Fruit fly (Drosophila melanogaster): ENCODE results near the gene CG14968.

Gene CG14968

DNA sequence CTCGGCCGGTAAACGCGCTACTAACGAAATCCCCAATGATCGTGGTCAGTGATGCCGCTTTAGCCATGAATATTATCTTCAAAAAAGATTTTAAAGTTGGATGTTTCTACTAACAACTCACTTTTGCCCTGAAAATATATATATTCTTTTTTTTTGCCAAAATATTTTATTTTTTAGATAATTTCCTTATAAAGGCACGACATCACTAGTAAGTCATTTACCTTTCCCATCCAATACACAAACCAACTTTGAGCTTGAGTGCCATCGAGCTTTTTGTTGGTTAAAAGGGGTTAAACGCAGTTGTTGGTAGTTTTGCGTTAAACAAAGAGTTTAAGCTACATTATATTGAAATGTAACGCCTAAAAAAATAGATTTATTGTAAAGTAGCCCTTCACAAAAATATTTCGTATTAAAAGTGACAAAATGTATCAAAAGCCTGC, at the start of gene CG14968:
CG14968 (minus strand) TSS at position 26 of the 440 bp plus-strand sequence.
- TF ChIP-seq CG12391 (tag; optimal IDR thresholded peaks at IDR 0.05): peak; percentile 96
- TF ChIP-seq CG14667 (GFP tag; IDR thresholded peaks at IDR 0.05): peak; percentile 90
- TF ChIP-seq CG5245 (GFP tag; optimal IDR thresholded peaks at IDR 0.05): peak; percentile 80
- TF ChIP-seq disco-r (GFP tag; optimal IDR thresholded peaks at IDR 0.05): peak; percentile 24
- TF ChIP-seq eve (GFP tag; optimal IDR thresholded peaks at IDR 0.05): peak in 1 of 2 experiments; percentile 86
- TF ChIP-seq CG2712 (tag; optimal IDR thresholded peaks at IDR 0.05): peak; percentile 87
- TF ChIP-seq lbe (GFP tag; optimal IDR thresholded peaks at IDR 0.05): peak; percentile 96
- TF ChIP-seq jumu (GFP tag; optimal IDR thresholded peaks at IDR 0.05): peak; percentile 66
- TF ChIP-seq CG8388 (GFP tag; optimal IDR thresholded peaks at IDR 0.05): peak; percentile 85
- peak; percentile 62; the same call in 1 of the 3 replicates for TF ChIP-seq z (GFP tag; IDR thresholded peaks at IDR 0.05)
- TF ChIP-seq CG3726 (GFP tag; IDR thresholded peaks at IDR 0.05): peak; percentile 87
- no peak for TF ChIP-seq Dll (GFP tag; IDR thresholded peaks at IDR 0.05; ENCODE audit: partially characterized antibody)
- peak; percentile 91 for TF ChIP-seq CG17829 (tag; optimal IDR thresholded peaks at IDR 0.05)
- peak; percentile 81 for TF ChIP-seq Nf-YB (GFP tag; optimal IDR thresholded peaks at IDR 0.05)
- peak; percentile 87 for TF ChIP-seq dimm (GFP tag; IDR thresholded peaks at IDR 0.05)
- peak; percentile 92 for TF ChIP-seq Nf-YA (GFP tag; IDR thresholded peaks at IDR 0.05)
- peak; percentile 86 for TF ChIP-seq salm (tag; optimal IDR thresholded peaks at IDR 0.05)
- TF ChIP-seq E2f1 (GFP tag; IDR thresholded peaks at IDR 0.05): peak; percentile 95
- peak; percentile 93 for TF ChIP-seq H15 (GFP tag; IDR thresholded peaks at IDR 0.05)
- peak; percentile 78 for TF ChIP-seq twi (tag; optimal IDR thresholded peaks at IDR 0.05)
- peak; percentile 76 for TF ChIP-seq CG17912 (GFP tag; optimal IDR thresholded peaks at IDR 0.05)
- TF ChIP-seq CG9215 (GFP tag; IDR thresholded peaks at IDR 0.05): peak; percentile 84
- TF ChIP-seq CG1603 (tag; optimal IDR thresholded peaks at IDR 0.05): peak; percentile 36
- TF ChIP-seq Dip2 (GFP tag; IDR thresholded peaks at IDR 0.05): no peak
- TF ChIP-seq fd102C (GFP tag; optimal IDR thresholded peaks at IDR 0.05): no peak
- peak; percentile 57 for TF ChIP-seq Atf-2 (GFP tag; optimal IDR thresholded peaks at IDR 0.05)
- TF ChIP-seq pzg (GFP tag; optimal IDR thresholded peaks at IDR 0.05): no peak
- TF ChIP-seq CG10565 (GFP tag; optimal IDR thresholded peaks at IDR 0.05): peak; percentile 62
- TF ChIP-seq NfI (GFP tag; optimal IDR thresholded peaks at IDR 0.05): peak; percentile 94
- TF ChIP-seq Ets97D (GFP tag; optimal IDR thresholded peaks at IDR 0.05): peak; percentile 29
- TF ChIP-seq CG3281 (GFP tag; optimal IDR thresholded peaks at IDR 0.05): peak; percentile 94
- peak; percentile 87 for TF ChIP-seq CG17612 (GFP tag; IDR thresholded peaks at IDR 0.05)
- TF ChIP-seq nau (GFP tag; optimal IDR thresholded peaks at IDR 0.05): peak; percentile 85
- peak; percentile 76 for TF ChIP-seq sd (tag; optimal IDR thresholded peaks at IDR 0.05)
- peak; percentile 63 for TF ChIP-seq Side (GFP tag; optimal IDR thresholded peaks at IDR 0.05)
- peak; percentile 94 for TF ChIP-seq CG7372 (GFP tag; IDR thresholded peaks at IDR 0.05)
- TF ChIP-seq Sin3A (optimal IDR thresholded peaks at IDR 0.05): no peak
- TF ChIP-seq amos (GFP tag; IDR thresholded peaks at IDR 0.05; ENCODE audit: partially characterized antibody): no peak
- TF ChIP-seq CG30431 (GFP tag; optimal IDR thresholded peaks at IDR 0.05): peak; percentile 74
- peak; percentile 74 for TF ChIP-seq Doc2 (GFP tag; IDR thresholded peaks at IDR 0.05)
- TF ChIP-seq kni (GFP tag; optimal IDR thresholded peaks at IDR 0.05): peak; percentile 30
- TF ChIP-seq NC2β (GFP tag; optimal IDR thresholded peaks at IDR 0.05): no peak
- peak; percentile 92 for TF ChIP-seq wdn (GFP tag; IDR thresholded peaks at IDR 0.05)
- peak in 1 of 2 experiments; percentile 33 for TF ChIP-seq insv (GFP tag; optimal IDR thresholded peaks at IDR 0.05)
- TF ChIP-seq exex (tag; optimal IDR thresholded peaks at IDR 0.05): peak; percentile 73
- peak; percentile 62 for TF ChIP-seq eyg (GFP tag; optimal IDR thresholded peaks at IDR 0.05)
- TF ChIP-seq sens-2 (GFP tag; IDR thresholded peaks at IDR 0.05): peak; percentile 94
- peak; percentile 52 for TF ChIP-seq CG3995 (GFP tag; optimal IDR thresholded peaks at IDR 0.05)
- TF ChIP-seq CG17568 (GFP tag; optimal IDR thresholded peaks at IDR 0.05): peak; percentile 90
- TF ChIP-seq CG7839 (tag; optimal IDR thresholded peaks at IDR 0.05): peak; percentile 95
- peak; percentile 41 for TF ChIP-seq CHES-1-like (GFP tag; optimal IDR thresholded peaks at IDR 0.05)

Measured in whole organism, embryonic.